Worm (Caenorhabditis elegans) whole organism, L4/young adult: Measurements from ENCODE around the gene srw-55.

Experiments
- W03F9.2 ChIP-seq: fragments of 150-350 bp; optimal IDR thresholded peaks from 2 replicates; lab custom pipeline; 2014; ENCODE audit warnings: missing biosample characterization, missing genetic modification characterization
- dao-5 ChIP-seq: sonication (generic microtip); optimal IDR thresholded peaks from 2 replicates; lab custom pipeline; 2016; ENCODE audit warnings: missing genotype, missing genetic modification characterization, moderate library complexity, missing compliant biosample characterization
- him-1 ChIP-seq: sonication (generic microtip); optimal IDR thresholded peaks from 2 replicates; lab custom pipeline; 2016; ENCODE audit warnings: missing genotype, missing genetic modification reagents, missing genetic modification characterization, missing compliant biosample characterization

ce11 chrV:15970820-15971219 lies 30.7 kb upstream of the srw-55 start:
- TF ChIP-seq him-1 (tag; lab: Kevin White, UChicago), result no peak
- no peak for TF ChIP-seq W03F9.2 (tag; lab: Kevin White, UChicago)
- no peak for TF ChIP-seq dao-5 (tag; lab: Kevin White, UChicago)
